Fruit fly (Drosophila melanogaster): ENCODE data around the gene CG13287.

CG13287 gene

DNA sequence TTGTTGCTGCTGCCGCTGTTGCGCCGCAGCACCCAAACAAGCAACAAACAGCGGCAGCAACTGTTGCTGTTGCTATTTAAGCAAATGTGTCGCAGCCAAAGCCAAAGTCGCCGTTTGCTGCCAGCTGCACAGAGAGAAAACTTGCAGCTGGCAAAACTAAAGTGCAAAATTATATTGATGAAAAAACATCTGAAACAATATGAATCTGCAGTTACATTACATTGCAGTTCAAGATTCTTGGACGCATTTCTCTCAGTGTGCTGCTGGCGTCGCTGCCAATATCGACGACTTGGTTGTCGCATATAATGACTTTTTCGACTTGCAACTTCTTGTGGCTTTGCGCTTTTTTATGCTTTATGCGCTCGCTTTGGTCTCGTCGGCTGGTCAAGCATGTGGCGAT lies 47.9 kb upstream of the CG13287 start (continued):
- TF ChIP-seq CG4318 (GFP tag; optimal IDR thresholded peaks at IDR 0.05) (peak; percentile 92), cyc (GFP tag; optimal IDR thresholded peaks at IDR 0.05) (peak; percentile 67), CG1621 (tag; optimal IDR thresholded peaks at IDR 0.05) (peak; percentile 67), achi (GFP tag; optimal IDR thresholded peaks at IDR 0.05) (peak; percentile 87), CG11294 (GFP tag; IDR thresholded peaks at IDR 0.05) (peak; percentile 90), CG10669 (GFP tag; optimal IDR thresholded peaks at IDR 0.05) (peak; percentile 80), CG34406 (GFP tag; optimal IDR thresholded peaks at IDR 0.05) (peak; percentile 64), CG11902 (GFP tag; optimal IDR thresholded peaks at IDR 0.05) (peak; percentile 33), spab (GFP tag; optimal IDR thresholded peaks at IDR 0.05) (peak; percentile 80), CG6808 (GFP tag; optimal IDR thresholded peaks at IDR 0.05) (peak; percentile 71), CG15336 (GFP tag; IDR thresholded peaks at IDR 0.05) (peak; percentile 96), CG11762 (GFP tag; optimal IDR thresholded peaks at IDR 0.05; ENCODE audit: insufficient read depth) (peak; percentile 79), svp (GFP tag) (peak; percentile 82), CG10631 (GFP tag; optimal IDR thresholded peaks at IDR 0.05) (peak; percentile 87), Blimp-1 (GFP tag; optimal IDR thresholded peaks at IDR 0.05) (no peak), Sox15 (GFP tag; optimal IDR thresholded peaks at IDR 0.05) (peak; percentile 46), CG3032 (tag; optimal IDR thresholded peaks at IDR 0.05) (peak; percentile 77), Hr39 (GFP tag; optimal IDR thresholded peaks at IDR 0.05) (peak; percentile 67)

DNA sequence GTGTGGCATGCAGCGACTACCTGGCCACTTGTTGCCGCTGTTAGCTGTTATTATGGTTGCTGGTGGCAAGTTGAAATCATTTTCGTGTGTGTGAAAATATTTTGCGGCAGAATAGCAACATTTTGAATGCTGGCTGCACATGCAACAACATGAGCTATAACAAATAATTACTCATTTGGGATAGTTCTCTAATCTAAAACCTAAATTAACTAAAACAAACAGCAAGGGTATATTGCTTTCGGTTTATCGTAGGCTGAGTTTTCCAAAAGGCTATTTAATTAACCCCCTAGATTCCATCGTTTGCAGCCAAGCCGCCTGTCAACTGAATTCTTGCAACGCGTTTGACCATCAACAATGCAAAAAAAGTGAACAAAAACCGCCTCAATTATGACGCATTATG lies 47.3 kb upstream of the CG13287 start:
- no peak for TF ChIP-seq topi (GFP tag; optimal IDR thresholded peaks at IDR 0.05)
- TF ChIP-seq Hr4 (GFP tag; optimal IDR thresholded peaks at IDR 0.05) = no peak
- no peak for TF ChIP-seq spab (GFP tag; optimal IDR thresholded peaks at IDR 0.05)
- TF ChIP-seq CG9139 (GFP tag; optimal IDR thresholded peaks at IDR 0.05) = no peak
- no peak for TF ChIP-seq acj6 (GFP tag; optimal IDR thresholded peaks at IDR 0.05)
- TF ChIP-seq CG3919 (GFP tag; optimal IDR thresholded peaks at IDR 0.05) = no peak
- TF ChIP-seq Hr39 (GFP tag; optimal IDR thresholded peaks at IDR 0.05) = no peak
- TF ChIP-seq fd85E (GFP tag; optimal IDR thresholded peaks at IDR 0.05) = no peak
- TF ChIP-seq CG16779 (tag; optimal IDR thresholded peaks at IDR 0.05) = no peak
- no peak for TF ChIP-seq Sox15 (GFP tag; optimal IDR thresholded peaks at IDR 0.05)
- TF ChIP-seq CG8119 (GFP tag; IDR thresholded peaks at IDR 0.05) = no peak
- TF ChIP-seq net (GFP tag; optimal IDR thresholded peaks at IDR 0.05) = no peak
- no peak for TF ChIP-seq CG8632 (GFP tag; optimal IDR thresholded peaks at IDR 0.05)

DNA sequence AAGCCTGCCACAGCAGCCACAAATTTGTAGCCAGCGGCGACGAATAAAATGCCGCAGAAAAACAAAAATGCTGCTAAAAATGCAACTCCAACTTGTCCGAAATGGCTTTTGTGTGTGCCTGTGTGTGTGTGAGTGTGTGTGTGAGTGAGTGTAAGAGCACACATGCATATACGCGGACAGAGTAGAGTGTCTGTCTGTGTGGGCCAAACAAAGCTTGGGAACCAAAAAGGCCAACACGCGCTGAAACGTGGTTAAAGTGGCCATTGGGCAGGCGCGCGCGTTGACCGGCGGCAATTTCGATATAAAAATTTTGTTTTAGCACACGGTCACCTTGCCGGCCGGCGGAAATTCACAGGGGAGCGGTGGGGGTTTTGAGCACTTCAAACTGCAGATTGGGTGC lies 46.7 kb upstream of the CG13287 start:
- TF ChIP-seq CG6854 (GFP tag; optimal IDR thresholded peaks at IDR 0.05) (peak; percentile 82), CG31627 (GFP tag; optimal IDR thresholded peaks at IDR 0.05) (no peak), Eip78C (GFP tag) (peak; percentile 61), Sox102F (GFP tag; optimal IDR thresholded peaks at IDR 0.05) (no peak), CG6163 (GFP tag; IDR thresholded peaks at IDR 0.05) (peak; percentile 9; the same call in 1 of the 3 replicates), CG6276 (GFP tag; optimal IDR thresholded peaks at IDR 0.05) (no peak), CG15336 (GFP tag; IDR thresholded peaks at IDR 0.05) (0 out of 2 replicates have a peak, but pooled peaks have one; percentile 22), eg (GFP tag; IDR thresholded peaks at IDR 0.05) (0 out of 3 replicates have a peak, but pooled peaks have one; percentile 6)

- TF ChIP-seq CG3919 (GFP tag; optimal IDR thresholded peaks at IDR 0.05) (peak; percentile 51), CG7368 (GFP tag; optimal IDR thresholded peaks at IDR 0.05) (no peak), CG11294 (GFP tag; IDR thresholded peaks at IDR 0.05) (no peak), svp (GFP tag) (peak; percentile 61), CG8319 (GFP tag; optimal IDR thresholded peaks at IDR 0.05) (no peak), Hr39 (GFP tag; optimal IDR thresholded peaks at IDR 0.05) (peak; percentile 40), Ets96B (tag; optimal IDR thresholded peaks at IDR 0.05) (peak; percentile 46), CG3032 (tag; optimal IDR thresholded peaks at IDR 0.05) (peak; percentile 32), CG6808 (GFP tag; optimal IDR thresholded peaks at IDR 0.05) (peak; percentile 37), dac (GFP tag; optimal IDR thresholded peaks at IDR 0.05) (no peak), pdm3 (GFP tag; optimal IDR thresholded peaks at IDR 0.05) (peak; percentile 51), CG16779 (tag; optimal IDR thresholded peaks at IDR 0.05) (no peak), CG11762 (GFP tag; optimal IDR thresholded peaks at IDR 0.05; ENCODE audit: insufficient read depth) (no peak), achi (GFP tag; optimal IDR thresholded peaks at IDR 0.05) (peak; percentile 34), Hr4 (GFP tag; optimal IDR thresholded peaks at IDR 0.05) (no peak), CG9139 (GFP tag; optimal IDR thresholded peaks at IDR 0.05) (peak; percentile 26), CG11902 (GFP tag; optimal IDR thresholded peaks at IDR 0.05) (no peak), Met (GFP tag; optimal IDR thresholded peaks at IDR 0.05) (peak; percentile 38), Blimp-1 (GFP tag; optimal IDR thresholded peaks at IDR 0.05) (no peak), net (GFP tag; optimal IDR thresholded peaks at IDR 0.05) (no peak), CG4318 (GFP tag; optimal IDR thresholded peaks at IDR 0.05) (no peak), Eip75B (GFP tag; optimal IDR thresholded peaks at IDR 0.05) (peak; percentile 44), fd59A (GFP tag; optimal IDR thresholded peaks at IDR 0.05) (peak; percentile 15), acj6 (GFP tag; optimal IDR thresholded peaks at IDR 0.05) (peak; percentile 51)
Measured at dm6 chr3L:5835887-5836646, 46.0 kb upstream of the CG13287 start.
